Worm (Caenorhabditis elegans) whole organism, mixed stage, embryonic: ENCODE results near the gene rmd-2.

Experiments
- ceh-83 ChIP-seq: fragments of 200-800 bp; sonication (Bioruptor generic); optimal IDR thresholded peaks from 2 replicates; lab custom pipeline; 2018; ENCODE audit warnings: mild to moderate bottlenecking, missing genetic modification characterization, missing compliant biosample characterization
- elt-3 ChIP-seq: fragments of 150-350 bp; optimal IDR thresholded peaks from 2 replicates; lab custom pipeline; 2014; ENCODE audit warnings: missing biosample characterization, missing genetic modification characterization
- flh-1 ChIP-seq: fragments of 200-800 bp; sonication (Bioruptor generic); optimal IDR thresholded peaks from 2 replicates; lab custom pipeline; 2018; ENCODE audit warnings: mild to moderate bottlenecking, missing genetic modification characterization, moderate library complexity, missing compliant biosample characterization
- lin-13 ChIP-seq: fragments of 150-350 bp; optimal IDR thresholded peaks from 2 replicates; lab custom pipeline; 2014; ENCODE audit warnings: missing biosample characterization, missing genetic modification characterization
- lsy-2 ChIP-seq: fragments of 150-350 bp; optimal IDR thresholded peaks from 2 replicates; lab custom pipeline; 2014; ENCODE audit warnings: missing biosample characterization, missing genetic modification characterization
- nhr-12 ChIP-seq: fragments of 150-350 bp; optimal IDR thresholded peaks from 2 replicates; lab custom pipeline; 2014; ENCODE audit warnings: missing biosample characterization, missing genetic modification characterization
- nhr-237 ChIP-seq: fragments of 150-350 bp; optimal IDR thresholded peaks from 2 replicates; lab custom pipeline; 2014; ENCODE audit warnings: missing biosample characterization, missing genetic modification characterization
- nhr-28 ChIP-seq: fragments of 150-350 bp; optimal IDR thresholded peaks from 2 replicates; lab custom pipeline; 2014; ENCODE audit warnings: missing biosample characterization, missing genetic modification characterization
- nhr-76 ChIP-seq: sonication (generic microtip); optimal IDR thresholded peaks from 2 replicates; lab custom pipeline; 2017; ENCODE audit warnings: missing biosample characterization, missing genetic modification characterization
- unc-39 ChIP-seq: fragments of 150-350 bp; optimal IDR thresholded peaks from 2 replicates; lab custom pipeline; 2014; ENCODE audit warnings: missing biosample characterization, missing genetic modification characterization
- unc-62 ChIP-seq: fragments of 150-350 bp; optimal IDR thresholded peaks from 2 replicates; lab custom pipeline; 2014; ENCODE audit warnings: missing biosample characterization, missing genetic modification reagents, missing genetic modification characterization
- zip-8 ChIP-seq: fragments of 150-350 bp; optimal IDR thresholded peaks from 2 replicates; lab custom pipeline; 2014; ENCODE audit warnings: missing biosample characterization, missing genetic modification characterization
- ztf-11 ChIP-seq: fragments of 150-350 bp; optimal IDR thresholded peaks from 2 replicates; lab custom pipeline; 2014; ENCODE audit warnings: missing biosample characterization, missing genetic modification characterization

DNA sequence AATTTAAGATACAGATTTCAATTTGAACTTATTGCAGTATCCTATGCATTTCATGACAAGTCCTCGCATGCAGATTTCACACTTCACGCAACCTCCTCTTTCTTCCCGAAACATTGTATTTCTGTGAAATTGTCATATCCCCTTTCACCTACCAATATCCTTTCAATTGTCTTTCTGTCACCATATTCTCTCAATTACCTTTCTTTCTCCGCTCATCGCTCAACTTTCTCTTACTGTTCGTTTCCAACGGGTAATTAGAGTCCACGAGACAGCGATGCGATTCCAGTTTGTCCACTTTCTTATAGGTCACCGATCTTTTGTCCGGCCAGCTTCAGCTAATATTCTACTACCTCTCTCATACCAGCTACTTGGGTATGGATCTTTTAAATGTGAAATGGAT, 33.7 kb downstream of the rmd-2 start, which contains the start of gene mam-5:
- TF ChIP-seq ztf-11 (tag; lab: Kevin White, UChicago) (no peak), unc-39 (tag; lab: Kevin White, UChicago) (no peak), nhr-12 (no peak), lsy-2 (no peak), unc-62 (GFP tag; lab: Kevin White, UChicago) (no peak), zip-8 (tag; lab: Kevin White, UChicago) (no peak), elt-3 (tag; lab: Kevin White, UChicago) (no peak), nhr-28 (tag; lab: Kevin White, UChicago) (no peak), flh-1 (GFP tag; lab: Kevin White, UChicago) (no peak), nhr-76 (tag; lab: Kevin White, UChicago) (no peak), ceh-83 (GFP tag; lab: Kevin White, UChicago) (no peak), nhr-237 (tag; lab: Kevin White, UChicago) (no peak), lin-13 (tag; lab: Kevin White, UChicago) (no peak)
